Worm (Caenorhabditis elegans) whole organism, L1 larva: Measurements from ENCODE around the gene Y42A5A.5.
"Not testable (repeated sequence)": the region's sequence is repeated elsewhere in the genome, so short reads cannot be mapped to it uniquely, and the experiment has no call there.

ENCODE experiments used
- C34B4.2 ChIP-seq: sonication (generic microtip); optimal IDR thresholded peaks from 2 replicates; lab custom pipeline; 2017; ENCODE audit warnings: mild to moderate bottlenecking, missing genetic modification characterization, missing compliant biosample characterization
- aha-1 ChIP-seq: fragments of 150-350 bp; optimal IDR thresholded peaks from 2 replicates; lab custom pipeline; 2014; ENCODE audit warnings: missing biosample characterization, missing genetic modification characterization
- aly-2 ChIP-seq: fragments of 150-350 bp; optimal IDR thresholded peaks from 2 replicates; lab custom pipeline; 2014; ENCODE audit warnings: missing biosample characterization, missing genetic modification characterization
- ceh-63 ChIP-seq: fragments of 200-800 bp; sonication (Bioruptor generic); optimal IDR thresholded peaks from 2 replicates; lab custom pipeline; 2018; ENCODE audit warnings: mild to moderate bottlenecking, missing genetic modification characterization, missing compliant biosample characterization
- ceh-8 ChIP-seq: fragments of 200-800 bp; sonication (Bioruptor generic); optimal IDR thresholded peaks from 2 replicates; lab custom pipeline; 2018; ENCODE audit warnings: mild to moderate bottlenecking, missing genetic modification characterization, moderate library complexity, missing compliant biosample characterization
- ceh-90 ChIP-seq: sonication (generic microtip); optimal IDR thresholded peaks from 2 replicates; lab custom pipeline; 2016; ENCODE audit warnings: missing genetic modification characterization, missing compliant biosample characterization
- dpl-1 ChIP-seq, 3 experiments: fragments of 150-350 bp in 2 of 3; sonication (generic microtip) in 1 of 3; optimal IDR thresholded peaks; 2 replicates each; lab custom pipeline; 2014 to 2017; ENCODE audit warnings: missing biosample characterization in 3 of 3, missing genetic modification characterization in 3 of 3, missing genetic modification reagents in 3 of 3
- dsc-1 ChIP-seq: sonication (generic microtip); optimal IDR thresholded peaks from 2 replicates; lab custom pipeline; 2016; ENCODE audit warnings: mild to moderate bottlenecking, missing genetic modification characterization, missing compliant biosample characterization
- efl-3 ChIP-seq: fragments of 200-800 bp; sonication (Bioruptor generic); optimal IDR thresholded peaks from 2 replicates; lab custom pipeline; 2018; ENCODE audit warnings: mild to moderate bottlenecking, missing genetic modification characterization, missing compliant biosample characterization
- egl-13 ChIP-seq: sonication (generic microtip); optimal IDR thresholded peaks from 2 replicates; lab custom pipeline; 2016; ENCODE audit warnings: missing genotype, missing genetic modification reagents, missing genetic modification characterization, missing compliant biosample characterization
- egl-27 ChIP-seq, 2 experiments: fragments of 150-350 bp in 1 of 2; sonication (generic microtip); optimal IDR thresholded peaks; 3 replicates each; lab custom pipeline; 2017 to 2018; ENCODE audit warnings: missing biosample characterization in 2 of 2, missing genetic modification characterization in 2 of 2, missing genetic modification reagents in 2 of 2
- elt-3 ChIP-seq, 6 experiments: fragments of 150-350 bp in 1 of 6; sonication (generic microtip); optimal IDR thresholded peaks; 2 replicates each; lab custom pipeline; 2017 to 2018; ENCODE audit warnings: missing biosample characterization in 6 of 6, missing genetic modification characterization in 6 of 6, inconsistent platforms in 1 of 6
- fkh-8 ChIP-seq: sonication (generic microtip); optimal IDR thresholded peaks from 2 replicates; lab custom pipeline; 2016; ENCODE audit warnings: mild to moderate bottlenecking, missing genetic modification characterization, missing compliant biosample characterization
- hlh-4 ChIP-seq: sonication (generic microtip); optimal IDR thresholded peaks from 2 replicates; lab custom pipeline; 2016; ENCODE audit warnings: mild to moderate bottlenecking, missing genetic modification characterization, missing compliant biosample characterization
- hpl-2 ChIP-seq: fragments of 150-350 bp; optimal IDR thresholded peaks from 2 replicates; lab custom pipeline; 2014; ENCODE audit warnings: missing biosample characterization, missing genetic modification reagents, missing genetic modification characterization
- irx-1 ChIP-seq: sonication (generic microtip); optimal IDR thresholded peaks from 2 replicates; lab custom pipeline; 2016; ENCODE audit warnings: missing genetic modification characterization, missing compliant biosample characterization
- isw-1 ChIP-seq: fragments of 200-800 bp; sonication (Bioruptor generic); IDR thresholded peaks from 2 replicates; pipeline ENCODE4 v1.3.6; 2022; ENCODE audit warnings: missing genetic modification characterization, missing compliant biosample characterization
- lin-39 ChIP-seq: fragments of 150-350 bp; optimal IDR thresholded peaks from 2 replicates; lab custom pipeline; 2014; ENCODE audit warnings: missing biosample characterization, missing genetic modification reagents, missing genetic modification characterization
- lsy-2 ChIP-seq, 2 experiments: fragments of 150-350 bp; optimal IDR thresholded peaks; 2 replicates each; lab custom pipeline; 2014; ENCODE audit warnings: missing biosample characterization in 2 of 2, missing genetic modification characterization in 2 of 2
- nhr-237 ChIP-seq: fragments of 150-350 bp; optimal IDR thresholded peaks from 2 replicates; lab custom pipeline; 2014; ENCODE audit warnings: missing biosample characterization, missing genetic modification characterization
- nhr-28 ChIP-seq: fragments of 150-350 bp; optimal IDR thresholded peaks from 2 replicates; lab custom pipeline; 2014; ENCODE audit warnings: missing biosample characterization, missing genetic modification characterization
- nhr-71 ChIP-seq: sonication (generic microtip); optimal IDR thresholded peaks from 2 replicates; lab custom pipeline; 2016; ENCODE audit warnings: mild to moderate bottlenecking, missing genetic modification characterization, moderate library complexity, missing compliant biosample characterization
- nhr-76 ChIP-seq: sonication (generic microtip); optimal IDR thresholded peaks from 2 replicates; lab custom pipeline; 2017; ENCODE audit warnings: missing biosample characterization, missing genetic modification characterization
- nhr-84 ChIP-seq: sonication (generic microtip); optimal IDR thresholded peaks from 2 replicates; lab custom pipeline; 2017; ENCODE audit warnings: missing biosample characterization, missing genetic modification characterization
- pag-3 ChIP-seq: sonication (generic microtip); optimal IDR thresholded peaks from 2 replicates; lab custom pipeline; 2017; ENCODE audit warnings: missing genetic modification characterization, mild to moderate bottlenecking, missing compliant biosample characterization, antibody characterized with exemption, borderline replicate concordance; ENCODE audit not compliant: insufficient read depth
- pqm-1 ChIP-seq: sonication (generic microtip); optimal IDR thresholded peaks from 3 replicates; lab custom pipeline; 2017; ENCODE audit warnings: missing biosample characterization, missing genetic modification characterization
- rnt-1 ChIP-seq: sonication (generic microtip); optimal IDR thresholded peaks from 2 replicates; lab custom pipeline; 2016; ENCODE audit warnings: mild to moderate bottlenecking, missing genetic modification characterization, moderate library complexity, missing compliant biosample characterization
- sup-37 ChIP-seq: fragments of 200-800 bp; sonication (Bioruptor generic); optimal IDR thresholded peaks from 2 replicates; lab custom pipeline; 2018; ENCODE audit warnings: mild to moderate bottlenecking, missing genetic modification characterization, missing compliant biosample characterization
- swsn-7 ChIP-seq: sonication (generic microtip); optimal IDR thresholded peaks from 2 replicates; lab custom pipeline; 2016; ENCODE audit warnings: missing genetic modification characterization, missing compliant biosample characterization
- tlp-1 ChIP-seq: fragments of 150-350 bp; optimal IDR thresholded peaks from 2 replicates; lab custom pipeline; 2014; ENCODE audit warnings: missing biosample characterization, missing genetic modification characterization
- unc-130 ChIP-seq: fragments of 150-350 bp; optimal IDR thresholded peaks from 2 replicates; lab custom pipeline; 2017; ENCODE audit warnings: missing biosample characterization, missing genetic modification characterization, inconsistent platforms
- unc-98 ChIP-seq: fragments of 200-800 bp; sonication (Bioruptor generic); IDR thresholded peaks from 2 replicates; pipeline ENCODE4 v1.3.6; 2022; ENCODE audit warnings: missing genetic modification characterization, missing compliant biosample characterization
- vab-15 ChIP-seq: sonication (generic microtip); optimal IDR thresholded peaks from 2 replicates; lab custom pipeline; 2017; ENCODE audit warnings: missing genotype, mild to moderate bottlenecking, missing genetic modification characterization, missing compliant biosample characterization
- xbp-1 ChIP-seq: sonication (generic microtip); optimal IDR thresholded peaks from 2 replicates; lab custom pipeline; 2016; ENCODE audit warnings: missing genetic modification characterization, missing compliant biosample characterization
- ztf-11 ChIP-seq, 2 experiments: sonication (generic microtip); optimal IDR thresholded peaks; 2 replicates each; lab custom pipeline; 2016 to 2017; ENCODE audit warnings: missing genetic modification characterization in 2 of 2, missing biosample characterization in 1 of 2, missing compliant biosample characterization in 1 of 2

Gene Y42A5A.5

DNA sequence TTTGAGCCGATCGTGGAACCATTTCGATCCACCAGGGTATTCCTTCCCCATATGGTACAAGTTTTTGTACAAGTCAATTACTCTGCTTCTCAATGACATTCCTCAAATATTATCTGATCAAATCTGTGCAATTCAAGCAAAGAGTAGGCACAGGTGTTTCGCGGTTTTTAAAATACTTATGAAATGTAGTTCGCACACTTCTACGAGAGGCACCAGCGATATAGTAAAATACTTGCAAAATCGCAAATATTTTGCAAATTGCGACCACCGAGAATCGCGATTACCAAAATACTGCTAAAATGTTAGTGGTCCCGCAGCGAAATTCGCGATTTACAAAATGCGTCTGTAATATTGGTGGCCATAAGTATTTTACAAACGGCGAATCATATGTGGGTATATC lies at the start of gene Y42A5A.5:
Gene Y42A5A.5, minus strand, starts transcription at position 101 of the 400 bp plus-strand sequence.
- TF ChIP-seq nhr-84 (tag; lab: Kevin White, UChicago); swsn-7 (tag; lab: Kevin White, UChicago); hpl-2: not testable (repeated sequence)
- TF ChIP-seq, all 84 proteins: peak for 0; not testable (repeated sequence) for 84

DNA sequence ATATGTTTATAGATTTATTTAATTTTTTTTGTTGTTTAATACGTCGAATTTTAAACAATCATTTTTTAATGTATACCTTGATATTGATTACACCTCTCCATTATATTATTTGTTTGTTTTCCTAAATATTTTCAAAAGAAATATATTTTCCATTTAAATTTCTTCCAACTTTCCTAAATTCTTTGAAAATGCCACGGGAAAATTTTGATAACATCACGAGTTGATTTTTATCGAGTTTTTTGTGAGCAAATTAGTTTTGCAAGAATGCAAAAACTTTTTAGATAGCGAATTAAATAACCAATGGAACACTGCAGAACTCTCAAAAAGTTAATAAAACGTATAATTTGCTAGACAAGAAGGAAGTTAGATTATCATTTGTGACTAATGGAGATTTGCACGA lies 48.4 kb upstream of the Y42A5A.5 start, which contains the start of gene srg-42:
Gene srg-42, minus strand, starts transcription at position 101 of the 400 bp plus-strand sequence.
- no peak for TF ChIP-seq unc-130 (tag; lab: Kevin White, UChicago)
- TF ChIP-seq nhr-71 (tag; lab: Kevin White, UChicago) = no peak
- no peak for TF ChIP-seq dpl-1 (GFP tag; optimal IDR thresholded peaks at IDR 0.05; lab: Kevin White, UChicago)
- no peak for TF ChIP-seq nhr-28
- no peak for TF ChIP-seq rnt-1 (tag; lab: Kevin White, UChicago)
- no peak for TF ChIP-seq fkh-8
- no peak for TF ChIP-seq vab-15 (tag; lab: Kevin White, UChicago)
- TF ChIP-seq hpl-2 = no peak
- no peak for TF ChIP-seq lin-39 (tag; lab: Kevin White, UChicago)
- no peak for TF ChIP-seq egl-13 (tag; lab: Kevin White, UChicago)
- no peak for TF ChIP-seq xbp-1 (tag; lab: Kevin White, UChicago)
- no peak for TF ChIP-seq isw-1
- TF ChIP-seq efl-3 = no peak
- TF ChIP-seq, all 84 proteins: peak for 0

- TF ChIP-seq elt-3 (tag; optimal IDR thresholded peaks at IDR 0.05; lab: Kevin White, UChicago) = no peak
- peak; percentile 93 for TF ChIP-seq ceh-8 (GFP tag; lab: Kevin White, UChicago)
- TF ChIP-seq, all 84 proteins: peak for 1
These were observed 47.0 kb upstream of the Y42A5A.5 start for ce11 chrV:11156589-11156988.

DNA sequence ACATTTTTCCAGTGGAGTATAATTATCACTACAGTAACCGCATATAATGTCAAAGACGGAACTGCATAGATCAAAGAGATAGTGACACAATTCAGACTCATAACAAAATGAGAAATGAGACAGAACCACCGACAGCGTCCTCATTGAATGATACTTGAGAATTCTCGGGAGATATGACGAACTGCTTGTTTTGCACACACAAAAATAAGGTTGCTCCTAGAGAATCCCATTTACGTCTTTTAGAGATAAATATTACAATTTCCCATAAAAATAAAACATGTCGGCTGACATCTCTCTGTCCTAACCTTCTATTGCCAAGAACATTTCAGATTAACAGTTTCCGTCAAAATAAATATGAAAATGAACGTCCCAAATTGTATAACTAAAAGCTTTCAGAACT lies 46.0 kb upstream of the Y42A5A.5 start, which contains the start of gene srg-38:
Gene srg-38, minus strand, starts transcription at position 101 of the 400 bp plus-strand sequence.
- TF ChIP-seq ceh-63 (no peak), unc-98 (no peak), egl-27 (tag; optimal IDR thresholded peaks at IDR 0.05; lab: Kevin White, UChicago) (no peak), rnt-1 (tag; lab: Kevin White, UChicago) (no peak), ceh-90 (no peak), irx-1 (tag; lab: Kevin White, UChicago) (no peak), hlh-4 (tag; lab: Kevin White, UChicago) (no peak)

DNA sequence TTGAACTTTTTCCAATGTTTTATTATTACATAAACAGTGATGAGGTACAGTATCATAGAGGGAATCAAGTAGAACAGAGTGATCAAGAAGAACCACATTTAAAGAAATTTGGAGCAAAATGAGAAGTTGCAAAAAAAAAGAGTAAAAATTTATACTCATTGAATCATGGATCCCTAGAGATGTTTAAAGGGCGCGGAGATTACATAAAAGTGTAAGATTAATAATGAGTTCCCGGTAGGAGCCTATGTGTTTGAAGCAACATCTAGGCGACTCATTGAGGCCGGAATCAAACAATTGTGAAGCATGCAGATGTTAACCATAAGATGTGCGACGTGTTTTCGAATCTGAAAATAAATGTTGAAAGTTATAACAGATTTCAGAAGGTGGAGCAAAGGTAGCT lies 42.8 kb upstream of the Y42A5A.5 start, which contains the start of gene srg-39:
Gene srg-39, minus strand, starts transcription at position 101 of the 400 bp plus-strand sequence.
- TF ChIP-seq dsc-1 (tag; lab: Kevin White, UChicago) (no peak), nhr-237 (tag; lab: Kevin White, UChicago) (no peak), nhr-76 (tag; lab: Kevin White, UChicago) (no peak), lsy-2 (tag; optimal IDR thresholded peaks at IDR 0.05; lab: Kevin White, UChicago) (no peak), C34B4.2 (tag; lab: Kevin White, UChicago) (no peak), ztf-11 (tag; optimal IDR thresholded peaks at IDR 0.05; lab: Kevin White, UChicago) (no peak), unc-130 (tag; lab: Kevin White, UChicago) (no peak), pag-3 (no peak), tlp-1 (tag; lab: Kevin White, UChicago) (no peak), sup-37 (no peak), aha-1 (tag; lab: Kevin White, UChicago) (no peak), swsn-7 (tag; lab: Kevin White, UChicago) (no peak), nhr-84 (tag; lab: Kevin White, UChicago) (no peak), aly-2 (no peak), pqm-1 (no peak)
- TF ChIP-seq, all 84 proteins: peak for 0
